Fruit fly (Drosophila melanogaster): ENCODE results near the gene RanBP3.

The RanBP3 gene

dm6 chr3R:23760219-23761018 is 7.8 kb upstream of the RanBP3 start, which contains the start of gene SdhD (continued):
- TF ChIP-seq CG11696 (GFP tag; IDR thresholded peaks at IDR 0.05) (no peak), ara (GFP tag; IDR thresholded peaks at IDR 0.05) (0 out of 2 replicates have a peak, but pooled peaks have one; percentile 42), Sry-β (GFP tag; optimal IDR thresholded peaks at IDR 0.05) (no peak), NC2β (GFP tag; optimal IDR thresholded peaks at IDR 0.05) (peak; percentile 29), vfl (GFP tag; optimal IDR thresholded peaks at IDR 0.05) (peak; percentile 53), CG11456 (GFP tag; IDR thresholded peaks at IDR 0.05) (no peak), PHDP (tag; optimal IDR thresholded peaks at IDR 0.05) (peak; percentile 22), CG17912 (GFP tag; optimal IDR thresholded peaks at IDR 0.05) (no peak), CG11398 (GFP tag; optimal IDR thresholded peaks at IDR 0.05) (no peak), chif (GFP tag; optimal IDR thresholded peaks at IDR 0.05) (no peak), Dbx (GFP tag; IDR thresholded peaks at IDR 0.05) (peak; percentile 25; the same call in 1 of the 3 replicates), exex (tag; optimal IDR thresholded peaks at IDR 0.05) (peak; percentile 27), CG11093 (GFP tag; IDR thresholded peaks at IDR 0.05) (no peak), bcd (GFP tag; optimal IDR thresholded peaks at IDR 0.05) (no peak), bbx (GFP tag; IDR thresholded peaks at IDR 0.05; ENCODE audit: partially characterized antibody) (peak; percentile 64; the same call in 1 of the 2 replicates), CG7271 (tag; optimal IDR thresholded peaks at IDR 0.05) (no peak), dan (GFP tag; IDR thresholded peaks at IDR 0.05) (no peak), sr (GFP tag; IDR thresholded peaks at IDR 0.05) (no peak), pb (GFP tag; optimal IDR thresholded peaks at IDR 0.05) (no peak), cato (GFP tag; optimal IDR thresholded peaks at IDR 0.05; ENCODE audit: borderline replicate concordance) (no peak), CG17829 (tag; optimal IDR thresholded peaks at IDR 0.05) (peak; percentile 9), Camta (GFP tag; optimal IDR thresholded peaks at IDR 0.05) (peak; percentile 24), MESR4 (GFP tag; optimal IDR thresholded peaks at IDR 0.05) (peak; percentile 80), Mrtf (GFP tag; IDR thresholded peaks at IDR 0.05) (no peak), dm (GFP tag; optimal IDR thresholded peaks at IDR 0.05) (no peak), CG16815 (GFP tag; optimal IDR thresholded peaks at IDR 0.05) (no peak), CG11723 (GFP tag; optimal IDR thresholded peaks at IDR 0.05) (no peak), CkIIα-i1 (GFP tag; IDR thresholded peaks at IDR 0.05) (no peak), CG17568 (GFP tag; optimal IDR thresholded peaks at IDR 0.05) (no peak), ranshi (GFP tag; IDR thresholded peaks at IDR 0.05) (peak; percentile 33; the same call in 1 of the 2 replicates), ci (GFP tag; IDR thresholded peaks at IDR 0.05) (peak; percentile 50; the same call in 1 of the 3 replicates), Ada2b (GFP tag; IDR thresholded peaks at IDR 0.05) (no peak), dpn (GFP tag; optimal IDR thresholded peaks at IDR 0.05) (peak; percentile 28 to 46), CG10979 (tag; optimal IDR thresholded peaks at IDR 0.05) (no peak), sob (GFP tag; IDR thresholded peaks at IDR 0.05) (peak; percentile 40; the same call in 1 of the 2 replicates), ems (GFP tag; optimal IDR thresholded peaks at IDR 0.05) (peak; percentile 40), CG2712 (tag; optimal IDR thresholded peaks at IDR 0.05) (peak; percentile 24), run (tag; optimal IDR thresholded peaks at IDR 0.05) (no peak), mirr (GFP tag; optimal IDR thresholded peaks at IDR 0.05) (no peak), CG15601 (tag; optimal IDR thresholded peaks at IDR 0.05) (no peak), trem (tag; optimal IDR thresholded peaks at IDR 0.05) (peak; percentile 36), CG10543 (GFP tag; optimal IDR thresholded peaks at IDR 0.05) (no peak), croc (GFP tag; conservative IDR thresholded peaks at IDR 0.05) (no peak), Abd-B (GFP tag; optimal IDR thresholded peaks at IDR 0.05) (no peak), eve (GFP tag; optimal IDR thresholded peaks at IDR 0.05) (no peak), CG13894 (tag; optimal IDR thresholded peaks at IDR 0.05) (no peak), dati (GFP tag; IDR thresholded peaks at IDR 0.05) (no peak), CG7556 (GFP tag; optimal IDR thresholded peaks at IDR 0.05) (peak; percentile 19), CG14014 (GFP tag; IDR thresholded peaks at IDR 0.05) (peak; percentile 7; the same call in 1 of the 2 replicates)
